Worm (Caenorhabditis elegans): ENCODE results near the gene gst-7.
"Not testable (repeated sequence)": the region's sequence is repeated elsewhere in the genome, so short reads cannot be mapped to it uniquely, and the experiment has no call there.

Gene gst-7

DNA sequence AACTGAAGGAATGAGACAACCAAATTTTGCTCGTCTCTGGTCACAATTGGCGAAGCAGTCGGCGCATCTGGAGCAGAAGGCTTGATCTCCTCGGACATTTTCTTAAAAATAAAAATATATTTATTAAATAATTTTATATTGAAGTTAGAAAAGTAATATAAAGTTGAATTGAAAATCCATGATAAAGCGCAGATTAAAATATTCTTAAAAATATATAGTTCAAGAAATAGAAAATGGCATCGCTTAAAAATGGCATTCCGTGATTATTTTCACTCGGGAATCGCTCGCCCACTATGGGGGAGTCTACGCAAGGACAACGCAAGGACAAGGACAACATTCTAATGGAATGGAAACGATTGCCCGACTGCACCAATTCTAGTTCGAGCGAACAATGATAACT is 21.8 kb downstream of the gst-7 start, which contains the start of gene sgt-1:
Gene sgt-1, minus strand, starts transcription at position 101 of the 400 bp plus-strand sequence.
- TF ChIP-seq arid-1 (GFP tag; conservative IDR thresholded peaks at IDR 0.05); mxl-3 (GFP tag; optimal IDR thresholded peaks at IDR 0.05); spr-3 (GFP tag; optimal IDR thresholded peaks at IDR 0.05): not testable (repeated sequence)

DNA sequence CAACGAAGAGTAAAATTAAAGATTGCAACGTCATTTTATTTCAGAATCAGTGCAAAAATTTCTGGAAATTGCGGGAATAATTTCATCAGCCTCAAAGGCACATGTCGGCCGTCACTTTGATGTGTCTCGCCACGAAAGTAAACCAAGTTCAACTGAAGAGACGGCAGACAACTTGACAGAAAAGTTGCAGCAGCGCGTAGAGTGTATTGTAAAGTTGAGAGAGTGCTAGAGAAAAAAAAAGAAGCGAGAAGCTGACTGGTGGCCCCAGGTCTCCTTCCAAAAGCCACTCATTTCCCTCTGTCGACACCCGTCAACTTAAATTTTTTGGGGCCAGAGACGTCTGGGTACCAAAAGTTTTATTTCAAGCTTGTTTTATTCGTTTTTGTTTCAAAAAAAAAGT is 22.4 kb downstream of the gst-7 start:
- peak in 1 of 2 experiments; percentile 16 for TF ChIP-seq daf-16 (GFP tag; optimal IDR thresholded peaks at IDR 0.05)
- TF ChIP-seq daf-16 (tag; optimal IDR thresholded peaks at IDR 0.05) = peak; percentile 64
- TF ChIP-seq zip-11 (GFP tag; IDR thresholded peaks at IDR 0.05) = no peak
- no peak for TF ChIP-seq ztf-7 (tag; optimal IDR thresholded peaks at IDR 0.05)
- TF ChIP-seq ama-1 (optimal IDR thresholded peaks at IDR 0.05) = peak; percentile 50
- peak; percentile 75 for TF ChIP-seq dve-1 (tag; optimal IDR thresholded peaks at IDR 0.05; ENCODE audit: insufficient read depth)
- no peak for TF ChIP-seq daf-8 (GFP tag; IDR thresholded peaks at IDR 0.05)
- no peak for TF ChIP-seq nhr-76 (tag; optimal IDR thresholded peaks at IDR 0.05)
- TF ChIP-seq rbr-2 (tag; optimal IDR thresholded peaks at IDR 0.05) = peak; percentile 64
- TF ChIP-seq F26F4.8 (GFP tag; conservative IDR thresholded peaks at IDR 0.05) = no peak
- TF ChIP-seq T20F7.1 (GFP tag; optimal IDR thresholded peaks at IDR 0.05) = peak; percentile 25
- peak; percentile 79 for TF ChIP-seq hmg-1.1 (GFP tag; IDR thresholded peaks at IDR 0.05)
- no peak for TF ChIP-seq dmd-8 (GFP tag; IDR thresholded peaks at IDR 0.05)
- peak; percentile 33 for TF ChIP-seq fkh-10 (GFP tag; optimal IDR thresholded peaks at IDR 0.05)
- peak; percentile 78 for TF ChIP-seq mep-1 (tag; optimal IDR thresholded peaks at IDR 0.05)
- TF ChIP-seq nhr-28 (tag; optimal IDR thresholded peaks at IDR 0.05) = peak; percentile 73
- peak in 1 of 2 experiments; percentile 98 for TF ChIP-seq unc-62 (GFP tag; optimal IDR thresholded peaks at IDR 0.05 in 1 of 2)
- no peak for TF ChIP-seq unc-62 (tag; optimal IDR thresholded peaks at IDR 0.05)
- TF ChIP-seq dmd-9 (GFP tag; IDR thresholded peaks at IDR 0.05) = no peak
- peak; percentile 79 for TF ChIP-seq mes-2 (tag; optimal IDR thresholded peaks at IDR 0.05; ENCODE audit: poor library complexity, severe bottlenecking)
- TF ChIP-seq mxl-2 (GFP tag; conservative IDR thresholded peaks at IDR 0.05) = no peak
- TF ChIP-seq madf-9 (GFP tag; conservative IDR thresholded peaks at IDR 0.05) = 0 out of 2 replicates have a peak, but pooled peaks have one; percentile 42
- no peak for TF ChIP-seq lin-39 (tag; optimal IDR thresholded peaks at IDR 0.05)
- TF ChIP-seq nhr-102 (tag; optimal IDR thresholded peaks at IDR 0.05) = peak; percentile 11
- no peak for TF ChIP-seq attf-4 (tag; optimal IDR thresholded peaks at IDR 0.05)
- no peak for TF ChIP-seq vab-7 (GFP tag; IDR thresholded peaks at IDR 0.05)
- TF ChIP-seq lsy-2 (tag; optimal IDR thresholded peaks at IDR 0.05) = peak; percentile 16 to 84
- TF ChIP-seq lin-38 (GFP tag; IDR thresholded peaks at IDR 0.05) = peak; percentile 74
- peak; percentile 7 for TF ChIP-seq snpc-4 (tag; optimal IDR thresholded peaks at IDR 0.05)
- TF ChIP-seq T26A8.4 (GFP tag; IDR thresholded peaks at IDR 0.05) = 0 out of 2 replicates have a peak, but pooled peaks have one; percentile 37
- no peak for TF ChIP-seq spr-1 (tag; optimal IDR thresholded peaks at IDR 0.05)
- no peak for TF ChIP-seq spr-3 (GFP tag; optimal IDR thresholded peaks at IDR 0.05)
- no peak for TF ChIP-seq fos-1 (tag; optimal IDR thresholded peaks at IDR 0.05)
- 0 out of 2 replicates have a peak, but pooled peaks have one; percentile 37 for TF ChIP-seq php-3 (GFP tag; IDR thresholded peaks at IDR 0.05)
- TF ChIP-seq mdt-29 (GFP tag; IDR thresholded peaks at IDR 0.05) = peak; percentile 58; the same call in 1 of the 2 replicates
- no peak for TF ChIP-seq ztf-11 (tag; optimal IDR thresholded peaks at IDR 0.05)
- peak; percentile 83 for TF ChIP-seq hlh-11 (tag; optimal IDR thresholded peaks at IDR 0.05)
- TF ChIP-seq nhr-25 (tag; optimal IDR thresholded peaks at IDR 0.05; ENCODE audit: borderline replicate concordance, insufficient read depth) = no peak
- TF ChIP-seq daf-12 (tag; optimal IDR thresholded peaks at IDR 0.05) = no peak
- TF ChIP-seq ZK546.5 (tag; optimal IDR thresholded peaks at IDR 0.05) = no peak
- TF ChIP-seq set-16 (GFP tag; IDR thresholded peaks at IDR 0.05) = 0 out of 2 replicates have a peak, but pooled peaks have one; percentile 11
- TF ChIP-seq dmd-6 (GFP tag; IDR thresholded peaks at IDR 0.05) = peak; percentile 66
- peak; percentile 64 for TF ChIP-seq unc-130 (GFP tag; optimal IDR thresholded peaks at IDR 0.05)
- TF ChIP-seq hlh-30 (tag; optimal IDR thresholded peaks at IDR 0.05; ENCODE audit: insufficient read depth) = peak; percentile 89
- TF ChIP-seq ctbp-1 (GFP tag; IDR thresholded peaks at IDR 0.05) = peak; percentile 41; the same call in 1 of the 2 replicates
- TF ChIP-seq D1046.2 (GFP tag; IDR thresholded peaks at IDR 0.05) = no peak
- TF ChIP-seq nhr-11 (tag; optimal IDR thresholded peaks at IDR 0.05) = peak; percentile 71

All from whole organism, L4 larva.